2 worm cellular contexts compared by ENCODE assay signal in genomic region chrII:8442176-8442575, ce11.
TF ChIP-seq lines count a peak whose summit lies in the region.

No protein-coding gene starts in this region.

TF ChIP-seq in whole organism, L1 larva, 84 proteins besides CTCF, POLR2A, EP300 and RAD21 (continued from another document):
- peak; percentile 63 for TF ChIP-seq blmp-1 (tag; optimal IDR thresholded peaks at IDR 0.05; lab: Kevin White, UChicago)
- peak; percentile 90 for TF ChIP-seq F16B12.6 (tag; optimal IDR thresholded peaks at IDR 0.05; lab: Kevin White, UChicago)
- TF ChIP-seq lin-15B (tag; optimal IDR thresholded peaks at IDR 0.05; lab: Kevin White, UChicago): peak; percentile 0
- peak; percentile 82 for TF ChIP-seq nhr-85 (tag; lab: Kevin White, UChicago)
- peak; percentile 65 for TF ChIP-seq mep-1 (tag; optimal IDR thresholded peaks at IDR 0.05; lab: Kevin White, UChicago)
- peak; percentile 35 for TF ChIP-seq unc-130 (tag; optimal IDR thresholded peaks at IDR 0.05; lab: Kevin White, UChicago)
- TF ChIP-seq irx-1 (tag; optimal IDR thresholded peaks at IDR 0.05; lab: Kevin White, UChicago): peak; percentile 15
- no peak for TF ChIP-seq dsc-1 (tag; optimal IDR thresholded peaks at IDR 0.05; lab: Kevin White, UChicago)
- no peak for TF ChIP-seq alr-1 (tag; optimal IDR thresholded peaks at IDR 0.05; lab: Kevin White, UChicago; ENCODE audit: borderline replicate concordance)
- TF ChIP-seq snpc-4 (tag; optimal IDR thresholded peaks at IDR 0.05; lab: Kevin White, UChicago): peak; percentile 24
- peak; percentile 30 for TF ChIP-seq rnt-1 (tag; optimal IDR thresholded peaks at IDR 0.05; lab: Kevin White, UChicago)
- peak; percentile 42 for TF ChIP-seq nhr-90 (tag; optimal IDR thresholded peaks at IDR 0.05; lab: Kevin White, UChicago; ENCODE audit: poor library complexity)
- peak; percentile 45 to 67 for TF ChIP-seq lin-35 (GFP tag; optimal IDR thresholded peaks at IDR 0.05; lab: Kevin White, UChicago)
- TF ChIP-seq fos-1 (tag; optimal IDR thresholded peaks at IDR 0.05; lab: Kevin White, UChicago): no peak
- peak; percentile 85 to 95 for TF ChIP-seq lsy-2 (tag; optimal IDR thresholded peaks at IDR 0.05; lab: Kevin White, UChicago)
- TF ChIP-seq aha-1 (tag; optimal IDR thresholded peaks at IDR 0.05; lab: Kevin White, UChicago): no peak
- TF ChIP-seq nhr-20 (tag; optimal IDR thresholded peaks at IDR 0.05; lab: Kevin White, UChicago): peak; percentile 60
- TF ChIP-seq efl-3 (GFP tag; optimal IDR thresholded peaks at IDR 0.05; lab: Kevin White, UChicago): no peak
- peak; percentile 26 for TF ChIP-seq jun-1 (tag; optimal IDR thresholded peaks at IDR 0.05; lab: Kevin White, UChicago)
- TF ChIP-seq isw-1 (GFP tag; IDR thresholded peaks at IDR 0.05; lab: Robert Waterston, UW): peak; percentile 8; the same call in 1 of the 2 replicates
- TF ChIP-seq elt-3 (tag; optimal IDR thresholded peaks at IDR 0.05; lab: Kevin White, UChicago): peak in 2 of 6 experiments; percentile 9 to 46
TF ChIP-seq in whole organism, L1 larva: peak in this region for 31.

TF ChIP-seq in whole organism, L3 larva, 47 proteins besides CTCF, POLR2A, EP300 and RAD21 (continued from another document):
- TF ChIP-seq nfya-1 (tag; optimal IDR thresholded peaks at IDR 0.05; lab: Kevin White, UChicago; ENCODE audit: insufficient read depth) (peak; percentile 66), mml-1 (tag; optimal IDR thresholded peaks at IDR 0.05; lab: Kevin White, UChicago) (no peak), pqm-1 (tag; optimal IDR thresholded peaks at IDR 0.05; lab: Kevin White, UChicago) (no peak), tbx-2 (tag; optimal IDR thresholded peaks at IDR 0.05; lab: Kevin White, UChicago) (no peak), pha-4 (tag; optimal IDR thresholded peaks at IDR 0.05; lab: Kevin White, UChicago) (no peak), nhr-23 (tag; optimal IDR thresholded peaks at IDR 0.05; lab: Kevin White, UChicago) (peak; percentile 53), nhr-67 (tag; optimal IDR thresholded peaks at IDR 0.05; lab: Kevin White, UChicago) (no peak), R02D3.7 (tag; optimal IDR thresholded peaks at IDR 0.05; lab: Kevin White, UChicago) (peak; percentile 7), nhr-43 (tag; optimal IDR thresholded peaks at IDR 0.05; lab: Kevin White, UChicago; ENCODE audit: poor library complexity, severe bottlenecking) (peak; percentile 78), fos-1 (tag; optimal IDR thresholded peaks at IDR 0.05; lab: Kevin White, UChicago) (no peak), ZK546.5 (tag; optimal IDR thresholded peaks at IDR 0.05; lab: Kevin White, UChicago) (no peak)
